Worm (Caenorhabditis elegans): Measurements from ENCODE around the gene mltn-9.
A peak's percentile ranks its signal among the peaks of the same experiment; 100 is the strongest.
"Not testable (repeated sequence)": the region's sequence is repeated elsewhere in the genome, so short reads cannot be mapped to it uniquely, and the experiment has no call there.

- not testable (repeated sequence) for TF ChIP-seq cog-1 (tag; optimal IDR thresholded peaks at IDR 0.05); ztf-29 (GFP tag; IDR thresholded peaks at IDR 0.05); med-1 (GFP tag; optimal IDR thresholded peaks at IDR 0.05; ENCODE audit: insufficient read depth); ref-1 (GFP tag; conservative IDR thresholded peaks at IDR 0.05); T22C8.4 (GFP tag; IDR thresholded peaks at IDR 0.05); ztf-23 (GFP tag; IDR thresholded peaks at IDR 0.05)
- TF ChIP-seq flt-1 (GFP tag; IDR thresholded peaks at IDR 0.05) (peak; percentile 47; the same call in 1 of the 2 replicates), tab-1 (GFP tag; IDR thresholded peaks at IDR 0.05) (0 out of 2 replicates have a peak, but pooled peaks have one; percentile 52)
Observed at ce11 chrII:14641387-14641786, 25.6 kb downstream of the mltn-9 start.

Measured in whole organism, midembryonic.